Worm (Caenorhabditis elegans): ENCODE data around the gene R53.4.
A peak's percentile ranks its signal among the peaks of the same experiment; 100 is the strongest.
"Not testable (repeated sequence)": the region's sequence is repeated elsewhere in the genome, so short reads cannot be mapped to it uniquely, and the experiment has no call there.

The R53.4 gene

DNA sequence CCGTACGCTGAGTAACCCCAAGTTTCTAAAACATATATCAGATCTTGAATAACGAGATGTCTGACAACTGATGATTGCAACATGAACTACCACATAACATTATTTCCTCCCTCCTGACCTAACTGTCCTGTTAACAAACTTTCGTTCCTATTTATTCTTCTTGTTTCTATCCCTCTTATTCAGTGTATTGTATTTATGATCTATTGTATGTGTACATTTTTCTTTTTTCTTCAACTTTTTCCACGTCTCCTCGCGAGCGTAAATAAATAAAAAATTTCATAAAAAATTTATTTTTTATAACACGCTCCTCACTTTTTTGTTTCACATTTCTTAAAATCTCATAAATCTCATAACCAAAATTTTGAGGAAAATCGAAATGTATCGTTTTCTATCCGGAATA lies 38.4 kb upstream of the R53.4 start, which contains the start of gene ZK892.4:
Gene ZK892.4 (plus strand): TSS at position 301 of the 400 bp plus-strand sequence.
- TF ChIP-seq cebp-1 (GFP tag; IDR thresholded peaks at IDR 0.05); cebp-1 (tag; optimal IDR thresholded peaks at IDR 0.05); hlh-26 (GFP tag; conservative IDR thresholded peaks at IDR 0.05); athp-1 (tag; optimal IDR thresholded peaks at IDR 0.05): not testable (repeated sequence)

DNA sequence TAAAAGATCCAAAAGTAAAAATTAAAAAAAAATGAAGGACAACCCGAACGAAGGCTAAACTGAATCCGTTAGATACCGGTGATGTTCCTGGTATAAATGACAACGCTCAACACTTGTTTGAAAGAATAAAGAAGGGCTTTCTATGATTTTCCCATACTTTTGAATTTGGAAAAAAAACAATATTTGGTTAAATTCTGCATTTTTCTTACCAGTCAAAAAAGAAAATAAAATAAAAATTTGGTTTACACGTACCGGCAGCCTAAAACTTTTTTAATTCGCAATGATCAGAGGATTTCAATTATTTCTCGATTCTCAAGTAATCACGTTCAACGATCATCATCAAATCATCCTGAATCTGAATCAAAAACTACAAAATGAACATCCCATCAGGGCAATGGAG lies 33.7 kb upstream of the R53.4 start, which contains the start of gene ZK892.3:
Gene ZK892.3 (plus strand): TSS at position 301 of the 400 bp plus-strand sequence.
- TF ChIP-seq ccch-3 (GFP tag; optimal IDR thresholded peaks at IDR 0.05) (no peak), rec-8 (tag; optimal IDR thresholded peaks at IDR 0.05) (no peak), bed-2 (GFP tag; IDR thresholded peaks at IDR 0.05) (no peak), zfh-2 (GFP tag; conservative IDR thresholded peaks at IDR 0.05) (no peak), egl-18 (GFP tag; IDR thresholded peaks at IDR 0.05) (no peak), F49E8.2 (tag; optimal IDR thresholded peaks at IDR 0.05; ENCODE audit: insufficient read depth) (no peak), bed-1 (GFP tag; IDR thresholded peaks at IDR 0.05) (no peak), dpl-1 (GFP tag; optimal IDR thresholded peaks at IDR 0.05) (no peak), dox-1 (GFP tag; IDR thresholded peaks at IDR 0.05) (no peak), F10E7.11 (tag; optimal IDR thresholded peaks at IDR 0.05) (no peak), unc-130 (GFP tag; optimal IDR thresholded peaks at IDR 0.05) (no peak), ceh-40 (GFP tag; IDR thresholded peaks at IDR 0.05) (no peak), athp-1 (tag; optimal IDR thresholded peaks at IDR 0.05) (no peak), ekl-4 (GFP tag; IDR thresholded peaks at IDR 0.05) (no peak), efl-1 (GFP tag; optimal IDR thresholded peaks at IDR 0.05) (no peak), nhr-80 (tag; optimal IDR thresholded peaks at IDR 0.05) (no peak), unc-62 (GFP tag; optimal IDR thresholded peaks at IDR 0.05) (no peak), egl-44 (GFP tag; IDR thresholded peaks at IDR 0.05) (no peak), ceh-100 (GFP tag; IDR thresholded peaks at IDR 0.05) (no peak)

DNA sequence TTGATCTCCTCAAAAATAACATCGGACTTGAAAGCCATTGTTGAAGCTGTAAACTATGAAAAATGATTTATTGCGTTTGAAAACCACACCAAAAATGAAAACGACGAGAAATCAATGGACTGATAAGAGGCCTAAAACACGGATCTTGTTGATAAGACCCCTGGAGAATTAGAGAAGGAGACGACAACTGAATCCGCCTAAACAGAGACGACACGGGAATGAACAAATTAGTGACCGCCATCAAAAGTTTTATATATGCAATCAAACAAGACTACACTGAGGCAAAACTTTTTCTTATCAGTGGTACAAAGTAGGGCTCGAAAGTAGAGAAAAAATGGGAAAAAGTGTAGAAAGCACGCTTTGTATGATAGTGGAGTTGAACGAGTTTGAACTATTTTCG lies 33.2 kb upstream of the R53.4 start, which contains the start of gene nlt-1:
Gene nlt-1 (minus strand): TSS at position 78 of the 400 bp plus-strand sequence.
- peak; percentile 99 for TF ChIP-seq nhr-80 (tag; optimal IDR thresholded peaks at IDR 0.05)
- peak; percentile 20 for TF ChIP-seq ztf-22 (GFP tag; optimal IDR thresholded peaks at IDR 0.05)
- peak; percentile 16 for TF ChIP-seq atf-7 (tag; optimal IDR thresholded peaks at IDR 0.05)
- TF ChIP-seq Y79H2A.3 (GFP tag; conservative IDR thresholded peaks at IDR 0.05): no peak
- peak; percentile 28 for TF ChIP-seq attf-5 (GFP tag; optimal IDR thresholded peaks at IDR 0.05)
- no peak for TF ChIP-seq cebp-1 (GFP tag; IDR thresholded peaks at IDR 0.05)
- TF ChIP-seq cebp-1 (tag; optimal IDR thresholded peaks at IDR 0.05): peak; percentile 30
- TF ChIP-seq lin-26 (GFP tag; IDR thresholded peaks at IDR 0.05): no peak
- TF ChIP-seq ZK185.1 (tag; optimal IDR thresholded peaks at IDR 0.05; ENCODE audit: poor library complexity, severe bottlenecking): no peak
- peak; percentile 73 for TF ChIP-seq nfyb-1 (GFP tag; IDR thresholded peaks at IDR 0.05)
- peak; percentile 17 for TF ChIP-seq tbp1 (GFP tag; optimal IDR thresholded peaks at IDR 0.05)
- TF ChIP-seq hmg-1.2 (GFP tag; IDR thresholded peaks at IDR 0.05): no peak
- peak; percentile 36; the same call in 1 of the 2 replicates for TF ChIP-seq dox-1 (GFP tag; IDR thresholded peaks at IDR 0.05)
- peak; percentile 44 for TF ChIP-seq ets-4 (GFP tag; optimal IDR thresholded peaks at IDR 0.05)
- TF ChIP-seq lin-35 (GFP tag; optimal IDR thresholded peaks at IDR 0.05): no peak

DNA sequence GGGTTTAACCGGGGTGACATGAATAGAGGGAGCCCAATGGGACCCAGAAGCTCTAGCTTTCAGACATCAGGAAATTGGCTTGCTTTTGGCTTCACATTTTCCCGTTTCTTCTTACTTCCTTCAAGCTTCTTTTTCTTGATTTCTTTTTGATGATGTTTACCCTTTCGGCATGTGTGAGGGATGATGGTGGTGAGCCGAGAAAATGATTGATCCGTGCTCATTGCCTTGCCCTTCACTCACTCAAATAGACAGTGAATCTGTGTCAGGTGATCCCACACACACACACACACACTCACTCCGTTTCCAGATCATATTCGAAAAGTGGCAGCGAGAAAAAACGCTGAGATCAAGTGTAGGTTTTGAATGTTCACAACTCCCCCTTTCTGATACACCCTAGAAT lies 26.8 kb upstream of the R53.4 start:
- TF ChIP-seq snpc-1.1 (tag; optimal IDR thresholded peaks at IDR 0.05; ENCODE audit: insufficient read depth) (no peak), F52B5.7 (tag; optimal IDR thresholded peaks at IDR 0.05) (no peak), hlh-12 (tag; optimal IDR thresholded peaks at IDR 0.05) (no peak), ztf-18 (tag; optimal IDR thresholded peaks at IDR 0.05) (no peak), ama-1 (optimal IDR thresholded peaks at IDR 0.05) (no peak), ama-1 (GFP tag; optimal IDR thresholded peaks at IDR 0.05) (no peak), efl-1 (GFP tag; optimal IDR thresholded peaks at IDR 0.05) (no peak), ztf-6 (GFP tag; IDR thresholded peaks at IDR 0.05) (no peak), F23B12.7 (tag; optimal IDR thresholded peaks at IDR 0.05; ENCODE audit: insufficient read depth) (no peak), ceh-91 (GFP tag; IDR thresholded peaks at IDR 0.05) (no peak)

Data from whole organism, young adult.